Worm (Caenorhabditis elegans) whole organism, late embryonic: ENCODE data around the gene srx-77.

Source experiments
- C38D4.7 ChIP-seq: fragments of 200-800 bp; sonication (Bioruptor generic); optimal IDR thresholded peaks from 2 replicates; lab custom pipeline; 2018; ENCODE audit warnings: mild to moderate bottlenecking, missing genetic modification characterization, moderate library complexity, missing compliant biosample characterization
- K02D7.2 ChIP-seq: sonication (generic microtip); optimal IDR thresholded peaks from 2 replicates; lab custom pipeline; 2017; ENCODE audit warnings: mild to moderate bottlenecking, missing genetic modification characterization, missing compliant biosample characterization
- K09A11.1 ChIP-seq: sonication (generic microtip); optimal IDR thresholded peaks from 2 replicates; lab custom pipeline; 2017; ENCODE audit warnings: antibody characterized with exemption, mild to moderate bottlenecking, missing genetic modification characterization, missing compliant biosample characterization; ENCODE audit not compliant: insufficient read depth
- T23F11.4 ChIP-seq: fragments of 200-800 bp; sonication (Bioruptor generic); optimal IDR thresholded peaks from 2 replicates; lab custom pipeline; 2018; ENCODE audit warnings: mild to moderate bottlenecking, missing genetic modification characterization, missing compliant biosample characterization
- ama-1 ChIP-seq: fragments of 150-350 bp; optimal IDR thresholded peaks from 2 replicates; lab custom pipeline; 2014
- ceh-14 ChIP-seq: sonication (generic microtip); optimal IDR thresholded peaks from 2 replicates; lab custom pipeline; 2016; ENCODE audit warnings: missing genotype, missing genetic modification characterization, missing compliant biosample characterization
- ceh-19 ChIP-seq: fragments of 200-800 bp; sonication (Bioruptor generic); optimal IDR thresholded peaks from 2 replicates; lab custom pipeline; 2018; ENCODE audit warnings: mild to moderate bottlenecking, missing genetic modification characterization, missing compliant biosample characterization
- ceh-22 ChIP-seq: sonication (generic microtip); optimal IDR thresholded peaks from 2 replicates; lab custom pipeline; 2017; ENCODE audit warnings: missing biosample characterization, missing genetic modification characterization
- ceh-30 ChIP-seq: fragments of 150-350 bp; optimal IDR thresholded peaks from 2 replicates; lab custom pipeline; 2014; ENCODE audit warnings: missing biosample characterization, missing genetic modification characterization
- ceh-34 ChIP-seq: sonication (generic microtip); optimal IDR thresholded peaks from 2 replicates; lab custom pipeline; 2016; ENCODE audit warnings: mild to moderate bottlenecking, missing genetic modification characterization, missing compliant biosample characterization
- ceh-6 ChIP-seq: fragments of 200-800 bp; sonication (Bioruptor generic); optimal IDR thresholded peaks from 2 replicates; lab custom pipeline; 2018; ENCODE audit warnings: mild to moderate bottlenecking, missing genetic modification characterization, missing compliant biosample characterization
- ceh-9 ChIP-seq: sonication (generic microtip); optimal IDR thresholded peaks from 2 replicates; lab custom pipeline; 2016; ENCODE audit warnings: mild to moderate bottlenecking, missing genetic modification characterization, inconsistent platforms, missing compliant biosample characterization
- dmd-4 ChIP-seq: sonication (generic microtip); optimal IDR thresholded peaks from 2 replicates; lab custom pipeline; 2016; ENCODE audit warnings: borderline replicate concordance, missing genetic modification characterization, missing compliant biosample characterization
- dve-1 ChIP-seq: sonication (generic microtip); optimal IDR thresholded peaks from 2 replicates; lab custom pipeline; 2017; ENCODE audit warnings: antibody characterized with exemption, mild to moderate bottlenecking, missing genetic modification characterization, missing compliant biosample characterization
- elt-2 ChIP-seq: sonication (generic microtip); optimal IDR thresholded peaks from 2 replicates; lab custom pipeline; 2016; ENCODE audit warnings: missing genetic modification reagents, missing genetic modification characterization, missing compliant biosample characterization
- eyg-1 ChIP-seq: sonication (generic microtip); optimal IDR thresholded peaks from 2 replicates; lab custom pipeline; 2016; ENCODE audit warnings: missing genotype, missing genetic modification characterization, missing compliant biosample characterization
- fkh-6 ChIP-seq: sonication (generic microtip); optimal IDR thresholded peaks from 2 replicates; lab custom pipeline; 2016; ENCODE audit warnings: missing genetic modification characterization, missing compliant biosample characterization
- gmeb-2 ChIP-seq: sonication (generic microtip); optimal IDR thresholded peaks from 2 replicates; lab custom pipeline; 2016; ENCODE audit warnings: missing genetic modification characterization, inconsistent platforms, missing compliant biosample characterization
- hlh-15 ChIP-seq: sonication (generic microtip); optimal IDR thresholded peaks from 2 replicates; lab custom pipeline; 2016; ENCODE audit warnings: missing genetic modification characterization, missing compliant biosample characterization
- hlh-30 ChIP-seq: sonication (generic microtip); optimal IDR thresholded peaks from 2 replicates; lab custom pipeline; 2017; ENCODE audit warnings: antibody characterized with exemption, missing genetic modification characterization, missing compliant biosample characterization; ENCODE audit not compliant: insufficient read depth
- hlh-8 ChIP-seq: sonication (generic microtip); optimal IDR thresholded peaks from 2 replicates; lab custom pipeline; 2016; ENCODE audit warnings: missing genotype, missing genetic modification characterization, missing compliant biosample characterization
- lim-6 ChIP-seq: sonication (generic microtip); optimal IDR thresholded peaks from 2 replicates; lab custom pipeline; 2016; ENCODE audit warnings: missing genetic modification characterization, missing compliant biosample characterization
- lin-11 ChIP-seq: fragments of 200-800 bp; sonication (Bioruptor generic); optimal IDR thresholded peaks from 2 replicates; lab custom pipeline; 2018; ENCODE audit warnings: mild to moderate bottlenecking, missing genetic modification characterization, missing compliant biosample characterization
- nfya-1 ChIP-seq: sonication (generic microtip); optimal IDR thresholded peaks from 2 replicates; lab custom pipeline; 2017; ENCODE audit warnings: missing genetic modification characterization, mild to moderate bottlenecking, missing compliant biosample characterization, antibody characterized with exemption, moderate library complexity
- nhr-11 ChIP-seq: fragments of 150-350 bp; optimal IDR thresholded peaks from 2 replicates; lab custom pipeline; 2014; ENCODE audit warnings: missing biosample characterization, missing genetic modification characterization
- nhr-232 ChIP-seq: sonication (generic microtip); optimal IDR thresholded peaks from 2 replicates; lab custom pipeline; 2016; ENCODE audit warnings: missing genetic modification characterization, missing compliant biosample characterization
- pag-3 ChIP-seq: sonication (generic microtip); optimal IDR thresholded peaks from 2 replicates; lab custom pipeline; 2016; ENCODE audit warnings: missing compliant biosample characterization, missing genetic modification characterization, borderline replicate concordance
- pat-9 ChIP-seq: fragments of 200-800 bp; sonication (Bioruptor generic); optimal IDR thresholded peaks from 2 replicates; lab custom pipeline; 2018; ENCODE audit warnings: mild to moderate bottlenecking, missing genetic modification characterization, moderate library complexity, missing compliant biosample characterization
- pha-4 ChIP-seq: fragments of 150-350 bp; optimal IDR thresholded peaks from 2 replicates; lab custom pipeline; 2018; ENCODE audit warnings: missing biosample characterization, missing genetic modification reagents, missing genetic modification characterization
- pros-1 ChIP-seq: fragments of 150-350 bp; optimal IDR thresholded peaks from 2 replicates; lab custom pipeline; 2014; ENCODE audit warnings: missing biosample characterization, missing genetic modification reagents, missing genetic modification characterization
- sdc-2 ChIP-seq: sonication (generic microtip); optimal IDR thresholded peaks from 2 replicates; lab custom pipeline; 2016; ENCODE audit warnings: missing genotype, missing genetic modification characterization, missing compliant biosample characterization
- sox-2 ChIP-seq: fragments of 200-800 bp; sonication (Bioruptor generic); IDR thresholded peaks from 2 replicates; pipeline ENCODE4 v1.3.6; 2022; ENCODE audit warnings: missing genetic modification reagents, missing genetic modification characterization, missing compliant biosample characterization
- sox-4 ChIP-seq: sonication (generic microtip); optimal IDR thresholded peaks from 2 replicates; lab custom pipeline; 2017; ENCODE audit warnings: mild to moderate bottlenecking, missing genetic modification characterization, inconsistent platforms, missing compliant biosample characterization
- tbx-2 ChIP-seq: sonication (generic microtip); optimal IDR thresholded peaks from 2 replicates; lab custom pipeline; 2016; ENCODE audit warnings: missing genetic modification characterization, missing compliant biosample characterization
- unc-55 ChIP-seq: sonication (generic microtip); optimal IDR thresholded peaks from 2 replicates; lab custom pipeline; 2017; ENCODE audit warnings: missing biosample characterization, missing genetic modification reagents, missing genetic modification characterization
- unc-86 ChIP-seq: sonication (generic microtip); optimal IDR thresholded peaks from 2 replicates; lab custom pipeline; 2016; ENCODE audit warnings: missing genetic modification characterization, missing compliant biosample characterization
- zip-5 ChIP-seq: sonication (generic microtip); optimal IDR thresholded peaks from 2 replicates; lab custom pipeline; 2016; ENCODE audit warnings: missing genetic modification characterization, missing compliant biosample characterization
- ztf-16 ChIP-seq: sonication (generic microtip); optimal IDR thresholded peaks from 2 replicates; lab custom pipeline; 2017; ENCODE audit warnings: missing genetic modification characterization, missing compliant biosample characterization

srx-77 gene

ce11 chrV:4687944-4688505, 19.5 kb upstream of the srx-77 start, which contains the start of gene K03B4.2:
Gene K03B4.2, plus strand, starts transcription at chrV:4687994.
- TF ChIP-seq hlh-8 (tag; lab: Kevin White, UChicago) = no peak
- no peak for TF ChIP-seq lim-6 (tag; lab: Kevin White, UChicago)
- no peak for TF ChIP-seq ceh-9 (tag; lab: Kevin White, UChicago)
- no peak for TF ChIP-seq T23F11.4 (GFP tag; lab: Kevin White, UChicago)
- TF ChIP-seq, all 69 proteins: peak for 0

- TF ChIP-seq hlh-30 (peak; percentile 82), ceh-22 (tag; lab: Kevin White, UChicago) (no peak), nfya-1 (tag; lab: Kevin White, UChicago) (peak; percentile 33)
These were observed 18.3 kb upstream of the srx-77 start, which contains the start of gene taf-10 for ce11 chrV:4686680-4687470. Gene taf-10, plus strand, starts transcription at chrV:4687103.

- TF ChIP-seq dve-1 (tag; lab: Kevin White, UChicago) (peak; percentile 74), gmeb-2 (tag; lab: Kevin White, UChicago) (no peak)
These were observed 15.6 kb upstream of the srx-77 start for ce11 chrV:4684137-4684536.

ce11 chrV:4681670-4682069, 13.1 kb upstream of the srx-77 start, which contains the start of gene K03B4.4:
Gene K03B4.4, plus strand, starts transcription at chrV:4681970.
- no peak for TF ChIP-seq pag-3 (tag; lab: Kevin White, UChicago)
- TF ChIP-seq gmeb-2 (tag; lab: Kevin White, UChicago) = no peak
- TF ChIP-seq tbx-2 (tag; lab: Kevin White, UChicago) = no peak
- no peak for TF ChIP-seq C38D4.7 (GFP tag; lab: Kevin White, UChicago)
- no peak for TF ChIP-seq sox-2 (GFP tag; lab: Robert Waterston, UW)
- no peak for TF ChIP-seq ceh-6 (GFP tag; lab: Kevin White, UChicago)
- TF ChIP-seq ceh-19 (GFP tag; lab: Kevin White, UChicago) = no peak
- no peak for TF ChIP-seq hlh-15 (tag; lab: Kevin White, UChicago)
- TF ChIP-seq ceh-30 (tag; lab: Kevin White, UChicago) = no peak
- TF ChIP-seq ztf-16 (tag; lab: Kevin White, UChicago) = no peak
- no peak for TF ChIP-seq unc-86
- no peak for TF ChIP-seq K02D7.2 (tag; lab: Kevin White, UChicago)
- TF ChIP-seq nhr-11 = no peak
- no peak for TF ChIP-seq pat-9 (tag; lab: Kevin White, UChicago)
- TF ChIP-seq, all 69 proteins: peak for 0

- TF ChIP-seq nfya-1 (tag; lab: Kevin White, UChicago) = peak; percentile 65
- no peak for TF ChIP-seq unc-55 (GFP tag; lab: Kevin White, UChicago)
- TF ChIP-seq, all 69 proteins: peak for 1
These were observed 8.3 kb upstream of the srx-77 start for ce11 chrV:4676812-4677211.

- TF ChIP-seq elt-2 (tag; lab: Kevin White, UChicago) (no peak), ceh-34 (tag; lab: Kevin White, UChicago) (no peak), dmd-4 (no peak), fkh-6 (tag; lab: Kevin White, UChicago) (no peak)
These were observed 7.6 kb upstream of the srx-77 start, which contains the start of gene K03B4.6 for ce11 chrV:4676092-4676491. Gene K03B4.6, minus strand, starts transcription at chrV:4676192.

- TF ChIP-seq dve-1 (tag; lab: Kevin White, UChicago) (no peak), sox-4 (tag; lab: Kevin White, UChicago) (no peak), T23F11.4 (GFP tag; lab: Kevin White, UChicago) (no peak), ceh-14 (tag; lab: Kevin White, UChicago) (no peak), unc-55 (GFP tag; lab: Kevin White, UChicago) (no peak), zip-5 (tag; lab: Kevin White, UChicago) (no peak), pros-1 (no peak), eyg-1 (tag; lab: Kevin White, UChicago) (no peak), lim-6 (tag; lab: Kevin White, UChicago) (no peak), sdc-2 (tag; lab: Kevin White, UChicago) (no peak), nhr-232 (tag; lab: Kevin White, UChicago) (no peak), ama-1 (lab: Kevin White, UChicago) (no peak), hlh-30 (no peak), lin-11 (tag; lab: Kevin White, UChicago) (no peak), K09A11.1 (no peak), pha-4 (no peak)
- TF ChIP-seq, all 69 proteins: peak for 0
These were observed 6.0 kb upstream of the srx-77 start, which contains the start of gene K03B4.8 for ce11 chrV:4674506-4674905. Gene K03B4.8, minus strand, starts transcription at chrV:4674606.
